Worm (Caenorhabditis elegans) whole organism, L2 larva: ENCODE measurements around the gene mans-3.

Experiments
- F13H6.1 ChIP-seq: sonication (generic microtip); optimal IDR thresholded peaks from 2 replicates; lab custom pipeline; 2016; ENCODE audit warnings: missing genetic modification characterization, missing compliant biosample characterization
- Y55F3AM.14 ChIP-seq: fragments of 200-800 bp; sonication (Bioruptor generic); optimal IDR thresholded peaks from 2 replicates; lab custom pipeline; 2018; ENCODE audit warnings: mild to moderate bottlenecking, missing genetic modification characterization, missing compliant biosample characterization
- ZK546.5 ChIP-seq: sonication (generic microtip); optimal IDR thresholded peaks from 2 replicates; lab custom pipeline; 2017; ENCODE audit warnings: missing biosample characterization, missing genetic modification characterization
- alr-1 ChIP-seq: fragments of 150-350 bp; optimal IDR thresholded peaks from 2 replicates; lab custom pipeline; 2014; ENCODE audit warnings: missing biosample characterization, missing genetic modification characterization
- ama-1 ChIP-seq: fragments of 150-350 bp; optimal IDR thresholded peaks from 2 replicates; lab custom pipeline; 2018; ENCODE audit warnings: inconsistent platforms
- blmp-1 ChIP-seq: sonication (generic microtip); optimal IDR thresholded peaks from 2 replicates; lab custom pipeline; 2017; ENCODE audit warnings: missing genetic modification characterization, mild to moderate bottlenecking, missing compliant biosample characterization, antibody characterized with exemption, moderate library complexity; ENCODE audit not compliant: insufficient read depth
- crh-2 ChIP-seq: sonication (generic microtip); optimal IDR thresholded peaks from 2 replicates; lab custom pipeline; 2017; ENCODE audit warnings: missing biosample characterization, missing genetic modification characterization
- dmd-4 ChIP-seq: sonication (generic microtip); optimal IDR thresholded peaks from 2 replicates; lab custom pipeline; 2017; ENCODE audit warnings: missing biosample characterization, missing genetic modification characterization
- elt-3 ChIP-seq: sonication (generic microtip); optimal IDR thresholded peaks from 2 replicates; lab custom pipeline; 2017; ENCODE audit warnings: missing biosample characterization, missing genetic modification characterization
- fos-1 ChIP-seq: fragments of 150-350 bp; optimal IDR thresholded peaks from 2 replicates; lab custom pipeline; 2014; ENCODE audit warnings: missing biosample characterization, missing genetic modification characterization
- gmeb-1 ChIP-seq: fragments of 150-350 bp; optimal IDR thresholded peaks from 2 replicates; lab custom pipeline; 2014; ENCODE audit warnings: missing biosample characterization, missing genetic modification characterization
- lin-11 ChIP-seq: fragments of 150-350 bp; sonication (generic microtip); optimal IDR thresholded peaks from 2 replicates; lab custom pipeline; 2014; ENCODE audit warnings: missing biosample characterization, missing genetic modification characterization, inconsistent platforms, mixed read lengths
- lin-13 ChIP-seq: fragments of 150-350 bp; optimal IDR thresholded peaks from 2 replicates; lab custom pipeline; 2014; ENCODE audit warnings: missing biosample characterization, missing genetic modification reagents, missing genetic modification characterization
- lin-39 ChIP-seq: fragments of 150-350 bp; optimal IDR thresholded peaks from 2 replicates; lab custom pipeline; 2014; ENCODE audit warnings: missing biosample characterization, missing genetic modification reagents, missing genetic modification characterization
- lsy-2 ChIP-seq, 2 experiments: fragments of 150-350 bp in 1 of 2; sonication (generic microtip) in 1 of 2; optimal IDR thresholded peaks; 2 replicates each; lab custom pipeline; 2014 to 2017; ENCODE audit warnings: missing biosample characterization in 2 of 2, missing genetic modification characterization in 2 of 2
- mbf-1 ChIP-seq: sonication (generic microtip); optimal IDR thresholded peaks from 2 replicates; lab custom pipeline; 2017; ENCODE audit warnings: missing biosample characterization, missing genetic modification characterization
- mdl-1 ChIP-seq, 2 experiments: fragments of 150-350 bp in 1 of 2; sonication (generic microtip) in 1 of 2; optimal IDR thresholded peaks; 2 replicates each; lab custom pipeline; 2017; ENCODE audit warnings: missing biosample characterization in 2 of 2, missing genetic modification characterization in 2 of 2
- nhr-11 ChIP-seq: fragments of 150-350 bp; optimal IDR thresholded peaks from 2 replicates; lab custom pipeline; 2014; ENCODE audit warnings: missing biosample characterization, missing genetic modification characterization
- nhr-12 ChIP-seq: fragments of 150-350 bp; optimal IDR thresholded peaks from 2 replicates; lab custom pipeline; 2014; ENCODE audit warnings: missing biosample characterization, missing genetic modification characterization
- nhr-129 ChIP-seq: fragments of 150-350 bp; optimal IDR thresholded peaks from 2 replicates; lab custom pipeline; 2014; ENCODE audit warnings: missing biosample characterization, missing genetic modification characterization
- nhr-21 ChIP-seq: fragments of 150-350 bp; optimal IDR thresholded peaks from 2 replicates; lab custom pipeline; 2014; ENCODE audit warnings: missing biosample characterization, missing genetic modification characterization
- nhr-77 ChIP-seq: fragments of 150-350 bp; optimal IDR thresholded peaks from 2 replicates; lab custom pipeline; 2014; ENCODE audit warnings: missing biosample characterization, missing genetic modification characterization
- peb-1 ChIP-seq: fragments of 150-350 bp; optimal IDR thresholded peaks from 2 replicates; lab custom pipeline; 2014; ENCODE audit warnings: missing biosample characterization, missing genetic modification characterization
- sem-4 ChIP-seq: fragments of 150-350 bp; optimal IDR thresholded peaks from 2 replicates; lab custom pipeline; 2014; ENCODE audit warnings: missing biosample characterization, missing genetic modification reagents, missing genetic modification characterization
- sma-3 ChIP-seq: sonication (generic microtip); optimal IDR thresholded peaks from 2 replicates; lab custom pipeline; 2016; ENCODE audit warnings: missing genetic modification reagents, missing genetic modification characterization, missing compliant biosample characterization
- sma-9 ChIP-seq, 2 experiments: fragments of 150-350 bp in 1 of 2; sonication (generic microtip) in 1 of 2; optimal IDR thresholded peaks; 2 replicates each; lab custom pipeline; 2014 to 2016; ENCODE audit warnings: missing genetic modification characterization in 2 of 2, mild to moderate bottlenecking in 1 of 2, missing biosample characterization in 1 of 2, missing compliant biosample characterization in 1 of 2, missing genetic modification reagents in 1 of 2, moderate library complexity in 1 of 2
- snpc-4 ChIP-seq: fragments of 150-350 bp; optimal IDR thresholded peaks from 2 replicates; lab custom pipeline; 2014; ENCODE audit warnings: missing biosample characterization, missing genetic modification characterization
- unc-62 ChIP-seq: fragments of 150-350 bp; optimal IDR thresholded peaks from 2 replicates; lab custom pipeline; 2014; ENCODE audit warnings: missing biosample characterization, missing genetic modification reagents, missing genetic modification characterization
- zag-1 ChIP-seq: fragments of 150-350 bp; optimal IDR thresholded peaks from 2 replicates; lab custom pipeline; 2014; ENCODE audit warnings: missing biosample characterization, missing genetic modification characterization
- ztf-1 ChIP-seq: fragments of 200-800 bp; sonication (Bioruptor generic); conservative IDR thresholded peaks from 2 replicates; pipeline ENCODE4 v1.3.6; 2022; ENCODE audit warnings: missing genetic modification characterization, missing compliant biosample characterization
- ztf-4 ChIP-seq: fragments of 150-350 bp; optimal IDR thresholded peaks from 2 replicates; lab custom pipeline; 2014; ENCODE audit warnings: missing biosample characterization, missing genetic modification characterization

mans-3 gene

ce11 chrX:5210927-5211655 lies 45.9 kb downstream of the mans-3 start:
- TF ChIP-seq sma-9 (GFP tag; optimal IDR thresholded peaks at IDR 0.05; lab: Kevin White, UChicago) (peak; percentile 6), sma-9 (tag; optimal IDR thresholded peaks at IDR 0.05; lab: Kevin White, UChicago) (no peak), peb-1 (tag; lab: Kevin White, UChicago) (no peak)

- TF ChIP-seq nhr-129 (tag; lab: Kevin White, UChicago) = peak; percentile 98
- TF ChIP-seq nhr-21 (tag; lab: Kevin White, UChicago) = no peak
- peak; percentile 19 for TF ChIP-seq zag-1 (tag; lab: Kevin White, UChicago)
- TF ChIP-seq lsy-2 (tag; optimal IDR thresholded peaks at IDR 0.05; lab: Kevin White, UChicago) = peak in 1 of 2 experiments; percentile 15
- peak; percentile 11 for TF ChIP-seq nhr-11 (tag; lab: Kevin White, UChicago)
- TF ChIP-seq nhr-77 = no peak
- no peak for TF ChIP-seq alr-1
- TF ChIP-seq sem-4 (tag; lab: Kevin White, UChicago) = peak; percentile 50
- TF ChIP-seq ztf-1 (GFP tag; lab: Robert Waterston, UW) = no peak
- TF ChIP-seq lin-13 (GFP tag; lab: Kevin White, UChicago) = peak; percentile 20
- no peak for TF ChIP-seq snpc-4 (tag; lab: Kevin White, UChicago)
- TF ChIP-seq ama-1 = peak; percentile 17
- TF ChIP-seq sma-9 (GFP tag; optimal IDR thresholded peaks at IDR 0.05; lab: Kevin White, UChicago) = peak; percentile 1
- no peak for TF ChIP-seq sma-9 (tag; optimal IDR thresholded peaks at IDR 0.05; lab: Kevin White, UChicago)
- no peak for TF ChIP-seq Y55F3AM.14 (GFP tag; lab: Kevin White, UChicago)
- no peak for TF ChIP-seq sma-3 (GFP tag; lab: Kevin White, UChicago)
Measured at ce11 chrX:5213032-5213431, 47.8 kb downstream of the mans-3 start.

- TF ChIP-seq fos-1 (peak; percentile 94), lin-39 (no peak), nhr-11 (tag; lab: Kevin White, UChicago) (no peak), nhr-129 (tag; lab: Kevin White, UChicago) (peak; percentile 93), sma-3 (GFP tag; lab: Kevin White, UChicago) (peak; percentile 1), F13H6.1 (peak; percentile 59), ama-1 (no peak), nhr-21 (tag; lab: Kevin White, UChicago) (peak; percentile 66), gmeb-1 (peak; percentile 53), crh-2 (tag; lab: Kevin White, UChicago) (peak; percentile 72), lsy-2 (tag; optimal IDR thresholded peaks at IDR 0.05; lab: Kevin White, UChicago) (peak in 1 of 2 experiments; percentile 9), sma-9 (GFP tag; optimal IDR thresholded peaks at IDR 0.05; lab: Kevin White, UChicago) (peak; percentile 71), sma-9 (tag; optimal IDR thresholded peaks at IDR 0.05; lab: Kevin White, UChicago) (no peak)
Measured at ce11 chrX:5213565-5213964, 48.4 kb downstream of the mans-3 start.

ce11 chrX:5214790-5215189 lies 49.6 kb downstream of the mans-3 start:
- TF ChIP-seq lin-39 (no peak), sma-3 (GFP tag; lab: Kevin White, UChicago) (no peak), dmd-4 (tag; lab: Kevin White, UChicago) (no peak), blmp-1 (tag; lab: Kevin White, UChicago) (no peak), gmeb-1 (no peak), ztf-1 (GFP tag; lab: Robert Waterston, UW) (no peak), nhr-21 (tag; lab: Kevin White, UChicago) (no peak), alr-1 (no peak)

ce11 chrX:5216063-5216462 lies 50.9 kb downstream of the mans-3 start, which contains the start of gene hrpa-2:
Gene hrpa-2 (plus strand): TSS chrX:5216363.
- no peak for TF ChIP-seq sem-4 (tag; lab: Kevin White, UChicago)
- no peak for TF ChIP-seq fos-1
- TF ChIP-seq lin-11 (tag; lab: Kevin White, UChicago) = no peak
- TF ChIP-seq ztf-1 (GFP tag; lab: Robert Waterston, UW) = no peak
- no peak for TF ChIP-seq unc-62 (GFP tag; lab: Kevin White, UChicago)
- no peak for TF ChIP-seq mbf-1 (tag; lab: Kevin White, UChicago)
- no peak for TF ChIP-seq ztf-4 (tag; lab: Kevin White, UChicago)
- TF ChIP-seq mdl-1 (tag; optimal IDR thresholded peaks at IDR 0.05; lab: Kevin White, UChicago) = no peak
- no peak for TF ChIP-seq F13H6.1
- TF ChIP-seq nhr-12 (tag; lab: Kevin White, UChicago) = no peak
- TF ChIP-seq lin-13 (GFP tag; lab: Kevin White, UChicago) = no peak
- no peak for TF ChIP-seq ZK546.5 (tag; lab: Kevin White, UChicago)
- TF ChIP-seq lsy-2 (tag; optimal IDR thresholded peaks at IDR 0.05; lab: Kevin White, UChicago) = no peak
- no peak for TF ChIP-seq nhr-77
- TF ChIP-seq crh-2 (tag; lab: Kevin White, UChicago) = no peak
- no peak for TF ChIP-seq elt-3 (tag; lab: Kevin White, UChicago)
